Worm (Caenorhabditis elegans) whole organism, early embryonic: ENCODE measurements around the gene ant-1.3.

Experiments
- B0310.2 ChIP-seq: sonication (generic microtip); optimal IDR thresholded peaks from 2 replicates; lab custom pipeline; 2016; ENCODE audit warnings: mild to moderate bottlenecking, missing genetic modification characterization, missing compliant biosample characterization
- aly-1 ChIP-seq: sonication (generic microtip); optimal IDR thresholded peaks from 2 replicates; lab custom pipeline; 2016; ENCODE audit warnings: missing genetic modification characterization, missing compliant biosample characterization
- ama-1 ChIP-seq: fragments of 150-350 bp; optimal IDR thresholded peaks from 2 replicates; lab custom pipeline; 2014
- ceh-36 ChIP-seq: sonication (generic microtip); optimal IDR thresholded peaks from 2 replicates; lab custom pipeline; 2016; ENCODE audit warnings: missing genetic modification characterization, inconsistent platforms, missing compliant biosample characterization
- flt-1 ChIP-seq: fragments of 200-800 bp; sonication (Bioruptor generic); IDR thresholded peaks from 2 replicates; pipeline ENCODE4 v1.3.6; 2022; ENCODE audit warnings: missing genetic modification characterization, missing compliant biosample characterization
- hmg-4 ChIP-seq: fragments of 200-800 bp; sonication (Bioruptor generic); optimal IDR thresholded peaks from 2 replicates; lab custom pipeline; 2018; ENCODE audit warnings: mild to moderate bottlenecking, missing genetic modification characterization, missing compliant biosample characterization
- hnd-1 ChIP-seq: sonication (generic microtip); optimal IDR thresholded peaks from 2 replicates; lab custom pipeline; 2016; ENCODE audit warnings: missing genetic modification characterization, missing compliant biosample characterization
- pes-1 ChIP-seq: fragments of 200-800 bp; sonication (Bioruptor generic); IDR thresholded peaks from 2 replicates; pipeline ENCODE4 v1.3.6; 2022; ENCODE audit warnings: missing genetic modification reagents, missing genetic modification characterization, missing compliant biosample characterization
- scrt-1 ChIP-seq: fragments of 200-800 bp; sonication (Bioruptor generic); IDR thresholded peaks from 2 replicates; pipeline ENCODE4 v1.3.6; 2022; ENCODE audit warnings: missing genetic modification characterization, missing compliant biosample characterization
- tbx-11 ChIP-seq: fragments of 200-800 bp; sonication (Bioruptor generic); IDR thresholded peaks from 2 replicates; pipeline ENCODE4 v1.3.6; 2022; ENCODE audit warnings: missing genetic modification characterization, missing compliant biosample characterization
- tra-4 ChIP-seq: sonication (generic microtip); optimal IDR thresholded peaks from 2 replicates; lab custom pipeline; 2017; ENCODE audit warnings: missing genetic modification characterization, missing compliant biosample characterization

ce11 chrIV:9748342-9748741, 39.2 kb upstream of the ant-1.3 start, which contains the start of gene C28D4.8:
- TF ChIP-seq hnd-1 (tag; lab: Kevin White, UChicago) (no peak), aly-1 (tag; lab: Kevin White, UChicago) (no peak), ama-1 (lab: Kevin White, UChicago) (no peak), tra-4 (tag; lab: Kevin White, UChicago) (no peak), ceh-36 (tag; lab: Kevin White, UChicago) (no peak), B0310.2 (no peak), scrt-1 (GFP tag; lab: Robert Waterston, UW) (no peak), pes-1 (GFP tag; lab: Robert Waterston, UW) (no peak), tbx-11 (GFP tag; lab: Robert Waterston, UW) (no peak), flt-1 (no peak), hmg-4 (GFP tag; lab: Kevin White, UChicago) (no peak)
